Fruit fly (Drosophila melanogaster): ENCODE measurements around the gene CG6689.

Gene CG6689

dm6 chr3R:11167931-11168465 is 51.9 kb downstream of the CG6689 start, which contains the start of gene Ugt35E2:
Ugt35E2 (minus strand) TSS chr3R:11167981.
- TF ChIP-seq CG12768 (GFP tag; optimal IDR thresholded peaks at IDR 0.05) = no peak
- no peak for TF ChIP-seq CG11617 (GFP tag; optimal IDR thresholded peaks at IDR 0.05)
- no peak for TF ChIP-seq CG7101 (tag; optimal IDR thresholded peaks at IDR 0.05)
- no peak for TF ChIP-seq Crg-1 (GFP tag; optimal IDR thresholded peaks at IDR 0.05)
- TF ChIP-seq Mnt (GFP tag; optimal IDR thresholded peaks at IDR 0.05) = no peak
- no peak for TF ChIP-seq CG1620 (GFP tag; optimal IDR thresholded peaks at IDR 0.05)
- TF ChIP-seq bab1 (GFP tag; optimal IDR thresholded peaks at IDR 0.05) = no peak
- no peak for TF ChIP-seq Clk (GFP tag; optimal IDR thresholded peaks at IDR 0.05)
- TF ChIP-seq CG7045 (GFP tag; optimal IDR thresholded peaks at IDR 0.05) = no peak
- no peak for TF ChIP-seq kay (GFP tag; ENCODE audit: borderline replicate concordance)
- TF ChIP-seq cic (GFP tag; optimal IDR thresholded peaks at IDR 0.05) = no peak
- no peak for TF ChIP-seq ovo (GFP tag; optimal IDR thresholded peaks at IDR 0.05)
- TF ChIP-seq cnc (optimal IDR thresholded peaks at IDR 0.05) = no peak
